Worm (Caenorhabditis elegans): Measurements from ENCODE around the gene glc-1.

- TF ChIP-seq mml-1 (tag; optimal IDR thresholded peaks at IDR 0.05) (no peak), daf-12 (tag; optimal IDR thresholded peaks at IDR 0.05) (no peak), skn-1 (tag; optimal IDR thresholded peaks at IDR 0.05) (no peak), egl-27 (tag; optimal IDR thresholded peaks at IDR 0.05) (no peak), nhr-77 (tag; optimal IDR thresholded peaks at IDR 0.05) (no peak), R02D3.7 (tag; optimal IDR thresholded peaks at IDR 0.05) (no peak), nhr-76 (tag; optimal IDR thresholded peaks at IDR 0.05) (no peak), nfya-1 (tag; optimal IDR thresholded peaks at IDR 0.05; ENCODE audit: insufficient read depth) (no peak)
Observed at ce11 chrV:16256395-16256794, 37.0 kb downstream of the glc-1 start, which contains the start of gene bgnt-1.3.

Measured in whole organism, L3 larva.